Fruit fly (Drosophila melanogaster) whole organism, wandering third instar larva: Measurements from ENCODE around the gene CG18130.

ENCODE experiments used
- Jra ChIP-seq: sonication (Bioruptor generic); optimal IDR thresholded peaks from 2 replicates; lab custom pipeline; 2016; ENCODE audit warnings: missing biosample characterization, missing genetic modification characterization
- N ChIP-seq: fragments of >200 bp; optimal IDR thresholded peaks from 2 replicates; lab custom pipeline; 2018; ENCODE audit warnings: missing biosample characterization, missing external identifiers, missing genetic modification characterization
- Sp1 ChIP-seq: fragments of 200-800 bp; sonication (Bioruptor generic); optimal IDR thresholded peaks from 3 replicates; lab custom pipeline; 2019; ENCODE audit warnings: missing biosample characterization, mild to moderate bottlenecking, missing genetic modification characterization, moderate library complexity
- lola ChIP-seq: fragments of >200 bp; optimal IDR thresholded peaks from 2 replicates; lab custom pipeline; 2017; ENCODE audit warnings: missing biosample characterization, missing genetic modification characterization
- tai ChIP-seq: sonication (Bioruptor generic); optimal IDR thresholded peaks from 2 replicates; lab custom pipeline; 2016; ENCODE audit warnings: missing biosample characterization, missing genetic modification characterization

dm6 chrX:12006678-12007441 lies 14.3 kb upstream of the CG18130 start, which contains the start of gene CG1806:
- TF ChIP-seq Jra (GFP tag; lab: Kevin White, UChicago) (peak; percentile 9), N (GFP tag; lab: Kevin White, UChicago) (no peak), lola (GFP tag; lab: Kevin White, UChicago) (no peak), tai (no peak), Sp1 (GFP tag; lab: Kevin White, UChicago) (peak; percentile 23)
